Fruit fly (Drosophila melanogaster) ovary, adult (tissue): Measurements from ENCODE around the gene CG14573.

ENCODE experiments used
- CG17801 ChIP-seq: fragments of 200-800 bp; optimal IDR thresholded peaks from 2 replicates; lab custom pipeline; 2019; ENCODE audit warnings: missing biosample characterization, mild to moderate bottlenecking, missing genetic modification characterization, moderate library complexity; ENCODE audit not compliant: partially characterized antibody

The CG14573 gene

DNA sequence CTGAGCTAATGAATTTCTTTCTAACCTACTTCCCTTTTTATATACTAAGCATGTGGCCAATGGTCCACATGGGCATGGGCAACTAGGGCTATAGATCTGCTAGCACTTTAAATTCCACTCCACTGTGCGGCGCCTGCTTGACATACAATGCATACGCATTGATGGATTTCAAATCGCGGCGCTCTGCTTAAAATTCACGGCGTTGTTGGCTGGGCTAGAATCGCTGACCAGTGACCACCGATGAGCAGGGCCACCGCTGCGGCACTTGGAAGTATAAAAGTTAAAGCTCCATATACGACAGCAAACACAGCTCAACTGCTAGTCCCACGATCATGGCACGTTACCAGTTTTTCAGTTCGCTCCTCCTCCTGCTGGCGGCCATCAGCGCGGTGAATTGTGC is at the start of gene CG14573:
CG14573 (plus strand) TSS at position 301 of the 400 bp plus-strand sequence.
- TF ChIP-seq CG17801 = no peak

DNA sequence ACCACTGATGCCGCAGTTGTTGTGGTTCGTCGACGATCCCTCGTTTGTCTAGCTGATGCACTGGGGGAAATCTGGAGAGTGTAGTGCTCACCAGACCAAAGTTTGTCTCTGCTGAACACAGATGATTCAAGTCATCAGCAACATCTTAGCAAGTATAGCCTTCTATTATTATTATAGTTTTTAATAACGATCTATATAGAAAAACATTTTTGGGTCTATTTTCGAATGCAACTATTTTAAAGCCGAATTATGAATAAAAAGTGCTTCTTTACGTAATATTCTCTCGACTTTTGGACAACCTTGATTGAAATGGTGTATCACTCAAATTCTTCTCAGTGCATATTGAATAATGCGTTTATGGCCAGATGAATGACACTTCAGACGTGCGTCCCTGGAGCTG is 48.1 kb upstream of the CG14573 start:
- no peak for TF ChIP-seq CG17801

DNA sequence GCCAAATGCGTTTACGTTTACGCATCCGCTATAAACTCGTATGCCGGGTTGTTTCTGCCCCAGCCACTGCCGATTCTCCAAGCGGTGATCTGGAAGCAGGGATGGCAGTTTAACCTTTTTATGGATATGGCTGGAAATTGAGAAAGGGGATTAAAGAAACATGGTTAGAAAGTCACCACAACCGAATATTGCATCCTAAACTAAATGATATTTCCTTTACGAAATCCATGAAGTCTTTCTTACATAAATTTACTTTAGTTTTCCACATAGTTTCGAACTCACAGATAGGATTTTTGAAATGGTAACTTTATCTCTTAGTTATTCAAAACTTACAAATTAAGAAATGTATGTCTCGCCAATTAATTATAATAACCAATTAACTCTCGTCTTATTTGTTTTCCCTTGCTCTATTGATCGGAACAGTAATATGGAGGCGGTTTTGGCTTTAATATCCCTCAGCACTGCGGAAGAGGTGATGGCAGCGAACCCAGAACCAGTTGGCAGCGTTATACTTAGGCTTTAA is 45.2 kb upstream of the CG14573 start:
- TF ChIP-seq CG17801 = no peak

DNA sequence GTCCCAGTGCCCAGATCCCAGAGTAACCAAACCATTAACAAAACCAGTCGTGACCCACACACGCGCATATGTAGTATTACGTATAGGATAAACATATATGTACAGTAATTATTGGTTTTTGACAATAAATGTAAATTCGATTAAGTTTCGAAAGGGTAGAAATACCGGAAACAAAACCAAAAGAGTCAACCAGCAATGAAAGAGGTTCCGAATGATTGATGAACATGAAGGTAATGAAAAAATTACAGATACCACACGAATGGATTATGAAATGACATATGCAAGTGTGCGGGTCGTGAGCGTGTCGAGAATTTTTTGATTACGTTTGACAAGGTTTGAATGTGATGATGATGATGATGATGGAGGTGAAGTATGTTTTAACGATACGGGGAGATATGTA is 39.3 kb upstream of the CG14573 start:
- TF ChIP-seq CG17801 = no peak

DNA sequence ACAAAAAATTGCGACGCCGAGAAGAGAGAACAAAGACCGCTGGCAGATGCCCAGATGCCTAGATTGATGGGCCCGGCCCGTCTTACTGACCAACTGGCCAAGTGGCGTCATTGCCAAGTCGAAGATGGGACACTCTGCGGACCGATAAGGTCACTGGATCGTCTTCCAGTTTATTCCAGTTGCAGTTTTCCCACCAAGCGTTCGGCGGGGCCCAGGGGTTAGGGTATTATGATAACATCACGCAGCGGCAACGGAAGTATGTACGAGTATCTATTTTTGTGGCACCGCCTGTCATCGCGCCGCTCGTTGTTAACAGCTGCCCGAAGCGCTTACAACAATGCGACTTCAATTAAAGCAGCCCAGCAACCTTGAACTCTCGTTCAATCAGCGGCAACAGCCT is 33.8 kb upstream of the CG14573 start:
- no peak for TF ChIP-seq CG17801

DNA sequence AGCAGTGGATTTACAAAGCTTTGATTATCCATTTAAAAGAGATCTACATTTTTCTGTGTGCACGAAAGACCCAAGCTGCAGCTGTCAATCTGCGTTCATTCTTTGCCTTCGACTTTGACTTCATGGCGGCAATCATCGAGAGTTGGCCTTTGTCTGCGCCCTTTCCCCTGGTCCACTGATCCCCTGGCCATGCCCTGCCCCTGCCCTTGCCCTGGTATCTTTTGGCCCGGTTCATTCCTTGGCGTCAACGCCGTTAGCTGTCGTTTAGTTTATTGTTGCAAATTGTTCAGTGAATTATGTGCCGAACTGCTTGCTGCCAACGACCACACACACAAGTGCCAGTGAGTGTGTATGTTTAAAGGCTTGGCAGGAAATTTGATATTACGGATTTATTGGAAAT is 33.0 kb upstream of the CG14573 start:
- TF ChIP-seq CG17801 = no peak

DNA sequence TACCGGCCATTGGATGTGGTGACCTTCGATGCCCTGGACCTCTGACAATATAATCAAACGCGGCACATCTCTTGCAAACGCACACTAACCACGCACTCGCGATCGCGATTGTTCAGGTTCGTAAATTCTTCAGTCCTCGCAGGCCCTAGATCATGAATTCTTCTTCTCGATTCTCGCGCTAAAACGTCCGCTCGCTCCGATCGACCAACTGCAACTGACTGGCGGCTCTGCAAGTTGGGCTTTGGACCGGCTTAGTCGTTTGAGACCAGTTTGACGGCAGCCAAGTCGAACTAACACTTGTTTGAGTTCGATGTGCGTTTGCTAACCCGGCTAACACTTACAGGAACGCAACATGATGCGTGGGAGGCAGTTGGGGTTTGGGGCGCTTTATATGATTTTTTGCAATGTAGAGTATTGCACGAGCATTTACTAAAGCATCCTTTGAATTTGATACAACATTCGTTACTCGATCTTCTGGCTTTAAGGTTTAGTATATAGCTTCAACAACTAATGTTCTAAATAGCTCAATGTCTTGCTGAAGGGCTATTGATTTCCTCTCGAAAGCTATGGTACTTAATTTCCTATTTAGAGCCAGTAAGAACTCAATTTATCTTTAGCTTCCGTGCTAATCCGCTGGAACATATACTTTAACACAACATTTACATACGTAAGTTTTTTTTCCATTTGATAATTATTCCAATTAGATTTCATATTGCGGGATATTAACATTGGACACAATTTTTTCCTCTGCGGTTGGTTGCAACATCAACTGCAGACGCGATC is 27.6 kb upstream of the CG14573 start, which contains the start of gene CG32447:
CG32447 (minus strand) TSS at position 222 of the 783 bp plus-strand sequence.
- TF ChIP-seq CG17801 = no peak

DNA sequence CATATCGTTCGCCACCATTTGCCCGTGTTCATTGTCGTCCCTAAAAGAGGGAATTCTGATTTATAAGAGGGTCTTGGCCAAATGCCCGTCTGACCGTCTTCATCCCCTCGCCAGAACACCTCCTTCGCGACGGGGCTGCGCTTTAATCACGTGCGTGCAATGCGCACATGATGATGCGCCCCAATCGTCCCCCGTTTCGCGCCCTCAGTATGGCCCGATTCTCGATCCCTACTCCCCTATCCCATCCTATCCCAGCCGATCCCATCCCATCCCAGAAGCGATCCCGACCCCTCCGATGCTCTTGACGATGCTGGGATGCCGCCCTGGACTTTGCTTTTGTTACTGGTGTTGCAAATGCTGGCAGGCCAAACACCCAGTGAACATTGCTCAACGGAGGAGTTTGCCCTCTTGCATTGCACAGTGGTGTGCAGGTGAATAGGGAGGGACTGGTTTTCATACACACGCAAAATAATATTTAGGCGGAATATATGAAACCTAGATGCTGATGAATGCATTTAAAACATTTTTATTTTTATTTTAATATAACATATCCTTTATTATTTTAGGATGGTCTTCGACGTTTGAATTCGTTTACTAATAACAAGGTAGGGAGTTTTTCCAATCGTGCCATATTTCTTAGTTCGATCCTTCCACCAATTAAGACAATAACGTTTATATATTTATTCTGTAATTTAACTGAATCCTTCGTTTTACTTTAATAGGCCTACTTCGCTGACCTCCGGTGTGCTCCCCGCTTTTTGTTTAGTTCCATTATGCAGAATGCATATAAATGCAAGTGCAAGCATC is 23.9 kb upstream of the CG14573 start:
- TF ChIP-seq CG17801 = no peak

DNA sequence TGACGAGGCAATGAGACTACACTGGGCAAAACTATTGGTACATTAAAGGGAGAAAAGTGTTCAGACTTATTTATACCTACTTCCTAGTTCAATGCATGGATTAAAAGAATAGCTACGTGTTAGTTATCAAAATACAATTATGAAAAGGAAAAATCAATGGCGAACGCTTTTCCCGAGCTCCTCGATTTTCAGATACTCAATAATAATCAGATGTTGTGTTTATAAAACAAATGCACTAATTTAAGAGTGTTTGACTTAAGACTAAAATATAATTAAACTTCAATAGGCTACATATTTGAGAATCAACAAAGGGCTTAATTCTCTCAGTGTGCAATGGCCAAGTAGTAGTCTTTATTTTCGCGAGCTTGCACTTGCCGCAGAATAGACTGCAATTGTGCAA is 17.9 kb upstream of the CG14573 start:
- no peak for TF ChIP-seq CG17801

DNA sequence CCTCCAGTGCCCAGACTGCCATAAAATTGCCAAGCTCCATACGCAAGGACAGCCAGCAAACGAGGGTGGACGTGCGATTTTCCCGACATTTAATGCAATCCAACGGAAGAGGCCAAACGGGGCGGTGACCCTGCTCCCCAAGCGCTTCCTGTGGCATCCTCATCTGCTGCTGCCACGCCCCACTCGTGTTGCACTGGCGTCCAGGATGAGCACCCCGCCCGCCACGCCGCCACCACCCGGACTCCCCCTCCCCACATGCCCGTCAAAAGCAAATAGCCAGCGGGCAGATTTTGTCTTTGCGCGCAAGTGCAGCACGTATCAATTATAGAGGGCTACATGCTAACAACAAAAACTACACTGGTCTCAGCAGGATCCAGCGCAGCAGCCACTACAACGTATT is 15.7 kb upstream of the CG14573 start:
- TF ChIP-seq CG17801 = no peak

DNA sequence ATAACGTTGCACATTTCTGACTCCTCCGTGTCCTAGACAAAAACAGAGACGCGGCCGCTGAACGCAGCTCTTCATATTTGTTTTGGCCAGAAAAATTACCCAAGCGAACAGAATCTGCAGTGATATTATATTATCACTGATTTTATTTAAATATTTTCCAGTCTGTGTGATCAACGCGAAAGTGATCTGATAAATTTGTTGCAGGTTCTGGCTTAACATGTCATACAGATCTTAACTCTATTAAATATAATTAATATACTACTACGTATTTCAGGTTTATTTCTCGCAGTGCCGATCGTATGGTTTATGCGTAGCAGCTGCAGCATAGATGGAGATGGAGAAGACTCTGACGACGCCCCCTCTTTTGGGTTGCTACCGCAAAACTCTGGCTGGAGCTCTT is 13.0 kb upstream of the CG14573 start:
- TF ChIP-seq CG17801 = no peak

DNA sequence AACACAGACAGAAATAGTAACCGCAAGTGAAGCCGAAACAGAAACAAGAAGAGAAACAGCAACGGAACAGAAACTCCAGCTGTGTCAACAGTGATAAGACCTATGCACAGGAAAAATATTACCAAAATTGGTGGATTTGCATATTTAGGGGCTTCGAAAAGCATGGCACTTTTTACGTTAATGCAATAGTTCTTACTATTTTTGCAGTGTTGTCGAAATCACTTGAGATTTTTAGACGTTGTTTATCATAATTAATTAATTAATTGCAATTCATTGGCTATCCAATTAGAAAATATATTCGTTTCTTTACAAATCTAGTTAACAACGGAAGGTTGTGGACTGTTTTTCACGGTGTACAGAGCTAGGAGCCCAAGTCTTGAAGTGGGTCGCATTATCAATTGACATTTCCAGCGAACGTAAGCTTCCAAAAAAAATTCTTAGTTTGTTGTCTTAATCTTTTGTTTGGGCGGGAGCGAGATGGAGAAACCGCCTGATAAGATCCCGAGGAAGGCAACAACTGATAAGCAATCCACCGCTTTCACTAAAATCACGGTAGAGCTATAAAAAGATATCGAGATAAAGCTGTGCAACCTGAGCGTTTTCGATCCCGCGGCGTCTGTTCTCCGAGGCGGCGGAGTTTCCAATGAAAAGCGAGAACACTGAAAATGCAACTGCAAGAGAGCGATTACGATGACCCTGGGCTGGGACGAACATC is 6.7 kb upstream of the CG14573 start:
- peak; percentile 16 for TF ChIP-seq CG17801

DNA sequence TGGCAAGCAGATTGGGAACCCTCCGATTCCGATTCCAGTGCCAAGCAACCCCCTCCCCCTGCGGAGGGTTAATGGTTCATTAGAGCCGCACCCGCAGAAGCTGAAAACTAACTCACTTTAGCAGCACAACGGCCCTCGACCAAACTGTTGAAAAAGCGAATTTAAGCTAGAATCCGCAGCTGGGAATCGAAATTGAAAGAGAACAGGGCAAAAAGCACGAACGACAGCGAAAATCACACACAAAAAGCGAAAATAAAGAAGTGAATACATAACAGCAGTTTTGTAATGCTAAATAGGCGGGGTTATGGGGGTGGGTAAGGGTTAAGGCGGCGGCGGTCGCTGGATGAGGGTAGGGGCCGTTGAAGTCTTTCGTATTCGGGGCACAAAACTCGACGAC is 6.2 kb upstream of the CG14573 start:
- no peak for TF ChIP-seq CG17801

DNA sequence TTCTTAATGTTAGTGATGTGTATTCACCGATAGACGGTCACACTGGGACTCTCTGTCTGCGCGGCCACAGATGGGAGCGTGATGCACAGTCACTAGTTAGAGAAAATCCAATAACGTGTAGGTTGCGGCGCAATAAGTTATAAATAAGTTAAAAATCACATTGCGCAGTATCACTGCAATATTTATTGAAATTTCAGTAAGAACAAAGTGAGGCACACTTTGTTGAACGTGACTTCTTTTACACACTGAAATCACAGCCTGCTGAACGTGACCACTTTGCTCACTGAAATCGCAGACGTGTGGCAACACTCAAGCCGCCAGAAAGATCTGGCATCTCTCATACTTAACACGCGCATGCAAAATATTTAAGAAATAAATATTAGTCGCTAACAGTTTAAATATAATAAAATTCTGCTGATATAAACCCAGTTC is 5.3 kb upstream of the CG14573 start, which contains the start of the genes CG11247 and Polr2H:
CG11247 (minus strand) TSS at position 191 of the 432 bp plus-strand sequence.
Polr2H (plus strand) TSS at position 317 of the 432 bp plus-strand sequence.
- peak; percentile 65 for TF ChIP-seq CG17801

DNA sequence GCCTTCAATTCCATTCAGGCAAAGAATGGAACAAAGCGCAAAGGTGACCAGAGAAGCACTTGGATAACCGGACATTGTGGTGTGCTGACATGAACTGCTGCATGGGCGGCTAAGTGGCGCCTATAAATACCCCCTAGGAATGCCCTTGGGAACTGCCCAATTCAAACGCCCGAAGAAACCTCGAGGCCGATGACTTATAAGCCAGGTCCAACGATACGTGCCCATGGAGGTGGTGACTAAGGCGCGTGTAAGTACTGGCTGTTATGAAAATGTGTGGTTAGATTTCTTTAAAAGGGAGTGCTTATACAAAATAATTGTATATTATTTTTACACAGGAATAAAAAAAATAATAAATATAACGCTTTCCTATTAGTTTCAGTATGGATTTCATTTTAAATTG is 3.5 kb upstream of the CG14573 start, which contains the start of gene CG14570:
CG14570 (minus strand) TSS at position 101 of the 400 bp plus-strand sequence.
- TF ChIP-seq CG17801 = no peak

DNA sequence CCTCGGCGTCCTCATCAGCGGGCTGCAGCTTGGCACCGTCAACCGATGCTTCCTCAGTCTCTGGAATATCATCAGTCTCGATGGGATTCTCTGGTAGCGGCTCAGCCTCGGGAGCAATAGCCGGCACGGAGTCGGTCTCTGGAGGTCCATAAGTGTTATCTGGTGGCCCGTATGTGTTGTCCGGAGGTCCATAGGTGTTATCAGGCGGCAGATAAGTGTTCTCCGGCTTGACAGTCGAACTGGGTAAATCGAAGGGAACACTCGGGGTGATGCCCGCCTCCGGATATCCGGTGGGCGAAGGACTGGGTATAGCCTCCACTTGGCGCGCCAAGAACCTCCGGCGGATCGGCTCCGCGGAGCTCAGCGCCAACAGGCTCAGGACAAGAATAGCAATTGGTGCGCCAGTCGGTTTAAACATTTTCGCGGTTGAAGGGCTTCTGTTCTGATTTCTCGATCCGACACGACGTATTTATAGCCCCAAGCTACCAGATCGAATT is 2.7 kb upstream of the CG14573 start, which contains the start of gene CG14569:
CG14569 (minus strand) TSS at position 447 of the 497 bp plus-strand sequence.
- no peak for TF ChIP-seq CG17801
